Worm (Caenorhabditis elegans) whole organism, young adult: Measurements from ENCODE around the gene str-249.

Source experiments
- F22D6.2 ChIP-seq: sonication (generic microtip); optimal IDR thresholded peaks from 2 replicates; lab custom pipeline; 2016; ENCODE audit warnings: mild to moderate bottlenecking, missing genetic modification characterization, missing compliant biosample characterization
- F23B12.7 ChIP-seq: sonication (generic microtip); optimal IDR thresholded peaks from 2 replicates; lab custom pipeline; 2017; ENCODE audit warnings: missing genetic modification characterization, mild to moderate bottlenecking, missing compliant biosample characterization, antibody characterized with exemption, moderate library complexity; ENCODE audit not compliant: insufficient read depth
- F33H1.4 ChIP-seq: fragments of 200-800 bp; sonication (Bioruptor generic); IDR thresholded peaks from 2 replicates; pipeline ENCODE4 v1.3.6; 2022; ENCODE audit warnings: missing genetic modification reagents, missing genetic modification characterization, missing compliant biosample characterization
- F57C9.4 ChIP-seq: sonication (generic microtip); optimal IDR thresholded peaks from 2 replicates; lab custom pipeline; 2017; ENCODE audit warnings: mild to moderate bottlenecking, missing genetic modification characterization, missing compliant biosample characterization
- Y53F4B.3 ChIP-seq: fragments of 200-800 bp; sonication (Bioruptor generic); IDR thresholded peaks from 2 replicates; pipeline ENCODE4 v1.3.6; 2022; ENCODE audit warnings: missing genetic modification reagents, missing genetic modification characterization, missing compliant biosample characterization
- Y67H2A.10 ChIP-seq: fragments of 200-800 bp; sonication (Bioruptor generic); conservative IDR thresholded peaks from 2 replicates; pipeline ENCODE4 v1.3.6; 2022; ENCODE audit warnings: missing genetic modification reagents, missing genetic modification characterization, missing compliant biosample characterization
- Y79H2A.3 ChIP-seq: fragments of 200-800 bp; sonication (Bioruptor generic); conservative IDR thresholded peaks from 2 replicates; pipeline ENCODE4 v1.3.6; 2022; ENCODE audit warnings: missing genetic modification reagents, missing genetic modification characterization, missing compliant biosample characterization
- ZK185.1 ChIP-seq: sonication (generic microtip); optimal IDR thresholded peaks from 2 replicates; lab custom pipeline; 2016; ENCODE audit warnings: mild to moderate bottlenecking, missing genetic modification characterization, missing compliant biosample characterization; ENCODE audit not compliant: poor library complexity, severe bottlenecking
- ama-1 ChIP-seq, 3 experiments: fragments of 150-350 bp in 1 of 3; sonication (generic microtip) in 2 of 3; optimal IDR thresholded peaks; 2 replicates each; lab custom pipeline; 2014 to 2018; ENCODE audit warnings: missing biosample characterization in 2 of 3, missing genetic modification characterization in 2 of 3, missing genetic modification reagents in 2 of 3
- athp-1 ChIP-seq: sonication (generic microtip); optimal IDR thresholded peaks from 2 replicates; lab custom pipeline; 2017; ENCODE audit warnings: mild to moderate bottlenecking, missing genetic modification characterization, missing compliant biosample characterization
- ceh-91 ChIP-seq: fragments of 200-800 bp; sonication (Bioruptor generic); IDR thresholded peaks from 2 replicates; pipeline ENCODE4 v1.3.6; 2022; ENCODE audit warnings: missing genetic modification reagents, missing genetic modification characterization, missing compliant biosample characterization
- chd-7 ChIP-seq: sonication (generic microtip); optimal IDR thresholded peaks from 2 replicates; lab custom pipeline; 2016; ENCODE audit warnings: mild to moderate bottlenecking, missing genetic modification characterization, moderate library complexity, missing compliant biosample characterization
- egl-44 ChIP-seq: fragments of 200-800 bp; sonication (Bioruptor generic); IDR thresholded peaks from 2 replicates; pipeline ENCODE4 v1.3.6; 2022; ENCODE audit warnings: missing genetic modification reagents, missing genetic modification characterization, missing compliant biosample characterization
- ets-4 ChIP-seq: fragments of 200-800 bp; sonication (Bioruptor generic); optimal IDR thresholded peaks from 2 replicates; lab custom pipeline; 2018; ENCODE audit warnings: mild to moderate bottlenecking, missing genetic modification characterization, missing compliant biosample characterization
- hlh-26 ChIP-seq: fragments of 200-800 bp; sonication (Bioruptor generic); conservative IDR thresholded peaks from 2 replicates; pipeline ENCODE4 v1.3.6; 2022; ENCODE audit warnings: missing genetic modification reagents, missing genetic modification characterization, missing compliant biosample characterization
- hmg-1.2 ChIP-seq: fragments of 200-800 bp; sonication (Bioruptor generic); IDR thresholded peaks from 2 replicates; pipeline ENCODE4 v1.3.6; 2022; ENCODE audit warnings: missing genetic modification reagents, missing genetic modification characterization, missing compliant biosample characterization
- let-526 ChIP-seq: fragments of 200-800 bp; sonication (Bioruptor generic); IDR thresholded peaks from 2 replicates; pipeline ENCODE4 v1.3.6; 2022; ENCODE audit warnings: missing genetic modification reagents, missing genetic modification characterization, missing compliant biosample characterization
- lin-54 ChIP-seq: fragments of 200-800 bp; sonication (Bioruptor generic); optimal IDR thresholded peaks from 2 replicates; lab custom pipeline; 2018; ENCODE audit warnings: mild to moderate bottlenecking, missing genetic modification characterization, missing compliant biosample characterization
- lsy-27 ChIP-seq: sonication (generic microtip); optimal IDR thresholded peaks from 2 replicates; lab custom pipeline; 2017; ENCODE audit warnings: missing genetic modification characterization, mild to moderate bottlenecking, missing compliant biosample characterization, antibody characterized with exemption, missing genotype, borderline replicate concordance; ENCODE audit not compliant: insufficient read depth
- madf-8 ChIP-seq: fragments of 200-800 bp; sonication (Bioruptor generic); conservative IDR thresholded peaks from 2 replicates; pipeline ENCODE4 v1.3.6; 2022; ENCODE audit warnings: missing genetic modification reagents, missing genetic modification characterization, missing compliant biosample characterization
- mes-4 ChIP-seq: sonication (generic microtip); optimal IDR thresholded peaks from 2 replicates; lab custom pipeline; 2016; ENCODE audit warnings: missing genotype, missing genetic modification characterization, missing compliant biosample characterization
- mxl-1 ChIP-seq: sonication (generic microtip); optimal IDR thresholded peaks from 2 replicates; lab custom pipeline; 2016; ENCODE audit warnings: missing genetic modification characterization, missing compliant biosample characterization
- nfya-1 ChIP-seq: sonication (generic microtip); optimal IDR thresholded peaks from 2 replicates; lab custom pipeline; 2017; ENCODE audit warnings: antibody characterized with exemption, missing compliant biosample characterization, missing genetic modification characterization, borderline replicate concordance; ENCODE audit not compliant: insufficient read depth
- nhr-120 ChIP-seq: fragments of 200-800 bp; sonication (Bioruptor generic); IDR thresholded peaks from 2 replicates; pipeline ENCODE4 v1.3.6; 2022; ENCODE audit warnings: missing genetic modification characterization, missing compliant biosample characterization
- nhr-179 ChIP-seq: sonication (generic microtip); optimal IDR thresholded peaks from 2 replicates; lab custom pipeline; 2016; ENCODE audit warnings: mild to moderate bottlenecking, missing genetic modification characterization, missing compliant biosample characterization
- pha-4 ChIP-seq: fragments of 150-350 bp; sonication (generic microtip); optimal IDR thresholded peaks from 2 replicates; lab custom pipeline; 2014; ENCODE audit warnings: missing biosample characterization, missing genetic modification reagents, missing genetic modification characterization
- repo-1 ChIP-seq: sonication (generic microtip); optimal IDR thresholded peaks from 2 replicates; lab custom pipeline; 2017; ENCODE audit warnings: mild to moderate bottlenecking, missing genetic modification characterization, missing compliant biosample characterization
- sea-2 ChIP-seq: fragments of 200-800 bp; sonication (Bioruptor generic); IDR thresholded peaks from 2 replicates; pipeline ENCODE4 v1.3.6; 2022; ENCODE audit warnings: missing genetic modification characterization, missing compliant biosample characterization
- snpc-1.3 ChIP-seq: sonication (generic microtip); optimal IDR thresholded peaks from 2 replicates; lab custom pipeline; 2017; ENCODE audit warnings: missing genetic modification characterization, mild to moderate bottlenecking, missing compliant biosample characterization, antibody characterized with exemption, moderate library complexity, missing genotype, missing genetic modification reagents; ENCODE audit not compliant: insufficient read depth
- snpc-3.4 ChIP-seq: sonication (generic microtip); optimal IDR thresholded peaks from 2 replicates; lab custom pipeline; 2017; ENCODE audit warnings: missing genetic modification characterization, mild to moderate bottlenecking, missing compliant biosample characterization, antibody characterized with exemption, moderate library complexity, missing genotype, missing genetic modification reagents
- tlf-1 ChIP-seq: fragments of 200-800 bp; sonication (Bioruptor generic); optimal IDR thresholded peaks from 2 replicates; lab custom pipeline; 2018; ENCODE audit warnings: mild to moderate bottlenecking, missing genetic modification characterization, missing compliant biosample characterization
- unc-130 ChIP-seq: sonication (generic microtip); optimal IDR thresholded peaks from 2 replicates; lab custom pipeline; 2016; ENCODE audit warnings: missing genetic modification reagents, missing genetic modification characterization, missing compliant biosample characterization
- ztf-18 ChIP-seq: sonication (generic microtip); optimal IDR thresholded peaks from 2 replicates; lab custom pipeline; 2016; ENCODE audit warnings: missing genotype, mild to moderate bottlenecking, missing genetic modification characterization, missing compliant biosample characterization
- ztf-26 ChIP-seq: sonication (generic microtip); optimal IDR thresholded peaks from 2 replicates; lab custom pipeline; 2017; ENCODE audit warnings: missing genetic modification characterization, missing compliant biosample characterization

str-249 gene

DNA sequence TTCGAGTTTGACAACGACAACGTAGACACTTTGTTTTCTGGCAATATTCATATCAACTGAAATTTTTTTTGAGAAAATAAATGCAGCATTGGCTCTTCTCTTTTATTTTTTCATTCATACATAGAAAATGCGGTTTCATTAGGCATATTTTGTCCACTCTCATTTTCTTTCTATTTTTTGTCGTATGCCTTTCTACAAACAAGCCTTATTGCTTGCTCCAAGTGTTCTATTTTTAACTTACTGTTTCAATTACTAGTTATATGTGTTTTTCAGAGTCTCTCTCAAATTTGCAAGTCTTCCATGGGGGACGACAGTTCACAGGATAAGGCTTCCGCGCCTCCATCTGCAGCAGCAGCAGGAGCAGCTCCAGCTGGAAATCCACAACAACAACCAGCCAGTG is 19.3 kb upstream of the str-249 start, which contains the start of gene kcc-1:
Gene kcc-1, plus strand, starts transcription at position 301 of the 400 bp plus-strand sequence.
- no peak for TF ChIP-seq sea-2
- no peak for TF ChIP-seq Y79H2A.3 (GFP tag; lab: Robert Waterston, UW)
- TF ChIP-seq tlf-1: no peak
- TF ChIP-seq mes-4 (tag; lab: Kevin White, UChicago): no peak

DNA sequence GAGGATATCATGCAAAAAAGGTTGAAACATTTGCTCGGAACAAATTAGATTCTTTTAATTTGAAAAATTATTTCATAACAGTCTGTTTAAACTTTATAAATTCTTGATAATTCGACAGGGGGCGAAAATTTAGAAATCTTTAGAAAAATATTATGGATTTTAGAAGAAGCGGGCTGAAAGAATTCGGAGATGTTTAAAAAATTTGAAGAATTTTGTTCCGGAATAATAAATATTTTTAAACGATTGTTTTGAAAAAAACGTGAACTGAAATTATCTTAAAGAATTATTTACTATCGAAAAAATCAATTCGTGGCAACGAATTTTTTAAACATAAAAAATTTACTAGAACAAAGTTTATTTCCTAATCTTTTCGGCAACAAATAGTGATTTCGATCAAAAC is 17.0 kb upstream of the str-249 start, which contains the start of gene R13A1.3:
Gene R13A1.3, plus strand, starts transcription at position 301 of the 400 bp plus-strand sequence.
- TF ChIP-seq nhr-120: no peak
- no peak for TF ChIP-seq ztf-26 (tag; lab: Kevin White, UChicago)
- TF ChIP-seq Y53F4B.3: no peak
- TF ChIP-seq let-526: no peak
- TF ChIP-seq F22D6.2 (tag; lab: Kevin White, UChicago): no peak
- no peak for TF ChIP-seq ztf-18 (tag; lab: Kevin White, UChicago)
- no peak for TF ChIP-seq lsy-27 (tag; lab: Kevin White, UChicago)

- TF ChIP-seq hmg-1.2 (GFP tag; lab: Robert Waterston, UW) (no peak), F33H1.4 (GFP tag; lab: Robert Waterston, UW) (no peak), chd-7 (tag; lab: Kevin White, UChicago) (no peak), repo-1 (tag; lab: Kevin White, UChicago) (no peak), mes-4 (tag; lab: Kevin White, UChicago) (no peak), hlh-26 (GFP tag; lab: Robert Waterston, UW) (no peak), nfya-1 (no peak), ceh-91 (GFP tag; lab: Robert Waterston, UW) (no peak), F23B12.7 (no peak), lin-54 (no peak), snpc-3.4 (tag; lab: Kevin White, UChicago) (no peak), unc-130 (no peak), ets-4 (GFP tag; lab: Kevin White, UChicago) (no peak), let-526 (no peak), athp-1 (tag; lab: Kevin White, UChicago) (no peak)
- TF ChIP-seq, all 124 proteins: peak for 0
Observed at ce11 chrIV:7196853-7197252, 10.2 kb upstream of the str-249 start, which contains the start of gene unc-8. TSS of gene unc-8 (plus strand) at chrIV:7197153.

DNA sequence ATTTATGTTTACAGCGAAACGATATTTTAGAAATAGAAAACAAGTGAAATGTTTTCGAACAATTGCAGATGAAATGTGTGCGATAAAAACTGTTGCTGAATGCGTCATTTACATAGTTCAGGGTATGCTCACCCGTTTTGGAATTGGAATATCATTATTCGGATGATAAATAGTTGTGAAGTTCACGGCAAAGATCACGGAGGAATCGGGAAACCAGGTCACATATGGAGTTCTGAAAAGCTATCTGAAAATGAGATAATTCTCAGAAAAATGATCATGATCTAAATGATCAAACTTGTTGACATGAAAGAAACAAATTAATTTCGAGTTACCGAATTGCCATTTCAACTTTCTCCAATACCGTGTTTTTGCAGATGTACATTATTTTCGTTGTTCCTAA is 9.1 kb upstream of the str-249 start, which contains the start of gene best-16:
Gene best-16, minus strand, starts transcription at position 101 of the 400 bp plus-strand sequence.
- TF ChIP-seq Y67H2A.10 (GFP tag; lab: Robert Waterston, UW) (no peak), snpc-1.3 (tag; lab: Kevin White, UChicago) (no peak), pha-4 (tag; lab: Kevin White, UChicago) (no peak), nhr-120 (no peak), ama-1 (optimal IDR thresholded peaks at IDR 0.05; lab: Kevin White, UChicago) (no peak), ama-1 (GFP tag; optimal IDR thresholded peaks at IDR 0.05; lab: Kevin White, UChicago) (no peak), mxl-1 (no peak), nhr-179 (tag; lab: Kevin White, UChicago) (no peak), ztf-18 (tag; lab: Kevin White, UChicago) (no peak), F57C9.4 (tag; lab: Kevin White, UChicago) (no peak), madf-8 (GFP tag; lab: Robert Waterston, UW) (no peak), ZK185.1 (tag; lab: Kevin White, UChicago) (no peak), egl-44 (GFP tag; lab: Robert Waterston, UW) (no peak)
